Worm (Caenorhabditis elegans): ENCODE data around the gene syx-18.

ce11 chrV:6621894-6622293 lies 33.4 kb downstream of the syx-18 start, which contains the start of gene nhr-37:
- no peak for TF ChIP-seq dao-5 (tag; optimal IDR thresholded peaks at IDR 0.05)
- no peak for TF ChIP-seq him-1 (tag; optimal IDR thresholded peaks at IDR 0.05)

All from whole organism, L4/young adult.